Fruit fly (Drosophila melanogaster) whole organism, embryonic: ENCODE results near the gene CG18081.

Source experiments
- B-H2 ChIP-seq: fragments of 200-800 bp; sonication (Bioruptor generic); optimal IDR thresholded peaks from 2 replicates; lab custom pipeline; 2018; ENCODE audit warnings: missing biosample characterization, mild to moderate bottlenecking, missing genetic modification characterization
- C15 ChIP-seq: fragments of 200-800 bp; sonication (Bioruptor generic); IDR thresholded peaks from 3 replicates; pipeline ENCODE4 v1.3.6; 2022; ENCODE audit warnings: missing biosample characterization, missing genetic modification characterization
- CG10147 ChIP-seq: fragments of 200-800 bp; sonication (Bioruptor generic); optimal IDR thresholded peaks from 2 replicates; lab custom pipeline; 2019; ENCODE audit warnings: missing biosample characterization, mild to moderate bottlenecking, missing genetic modification characterization, moderate library complexity
- CG10543 ChIP-seq: fragments of 200-800 bp; sonication (Bioruptor generic); optimal IDR thresholded peaks from 3 replicates; lab custom pipeline; 2017; ENCODE audit warnings: missing biosample characterization, mild to moderate bottlenecking, missing genetic modification characterization, moderate library complexity
- CG11085 ChIP-seq: fragments of 200-800 bp; sonication (Bioruptor generic); IDR thresholded peaks from 2 replicates; pipeline ENCODE4 v1.3.6; 2022; ENCODE audit warnings: missing biosample characterization, missing genetic modification characterization
- CG11504 ChIP-seq: fragments of 200-800 bp; sonication (Bioruptor generic); optimal IDR thresholded peaks from 3 replicates; lab custom pipeline; 2019; ENCODE audit warnings: missing biosample characterization, mild to moderate bottlenecking, missing genetic modification characterization, moderate library complexity
- CG1233 ChIP-seq: fragments of 200-800 bp; sonication (Bioruptor generic); optimal IDR thresholded peaks from 4 replicates; lab custom pipeline; 2018; ENCODE audit warnings: missing biosample characterization, mild to moderate bottlenecking, missing genetic modification characterization
- CG13287 ChIP-seq: fragments of 200-800 bp; sonication (Bioruptor generic); IDR thresholded peaks from 2 replicates; pipeline ENCODE4 v1.3.6; 2022; ENCODE audit warnings: missing biosample characterization, missing genetic modification characterization; ENCODE audit not compliant: partially characterized antibody
- CG13894 ChIP-seq: fragments of 200-800 bp; sonication (Bioruptor generic); optimal IDR thresholded peaks from 3 replicates; lab custom pipeline; 2018; ENCODE audit warnings: missing biosample characterization, mild to moderate bottlenecking, missing genetic modification characterization, moderate library complexity
- CG14667 ChIP-seq: fragments of 200-800 bp; sonication (Bioruptor generic); IDR thresholded peaks from 2 replicates; pipeline ENCODE4 v1.3.6; 2022; ENCODE audit warnings: missing biosample characterization, missing genetic modification characterization
- CG15073 ChIP-seq: fragments of 200-800 bp; sonication (Bioruptor generic); optimal IDR thresholded peaks from 2 replicates; lab custom pipeline; 2016; ENCODE audit warnings: missing biosample characterization, missing genetic modification characterization
- CG15514 ChIP-seq: fragments of 200-800 bp; sonication (Bioruptor generic); optimal IDR thresholded peaks from 3 replicates; lab custom pipeline; 2017; ENCODE audit warnings: missing biosample characterization, missing genetic modification characterization, mild to moderate bottlenecking, moderate library complexity, missing genetic modification reagents
- CG17385 ChIP-seq: fragments of 200-800 bp; sonication (Bioruptor generic); optimal IDR thresholded peaks from 3 replicates; lab custom pipeline; 2018; ENCODE audit warnings: missing biosample characterization, mild to moderate bottlenecking, missing genetic modification characterization
- CG18619 ChIP-seq: fragments of 200-800 bp; sonication (Bioruptor generic); optimal IDR thresholded peaks from 3 replicates; lab custom pipeline; 2017; ENCODE audit warnings: missing biosample characterization, mild to moderate bottlenecking, missing genetic modification characterization
- CG2202 ChIP-seq: fragments of 200-800 bp; sonication (Bioruptor generic); optimal IDR thresholded peaks from 2 replicates; lab custom pipeline; 2018; ENCODE audit warnings: missing biosample characterization, mild to moderate bottlenecking, missing genetic modification characterization
- CG31224 ChIP-seq: fragments of 200-800 bp; sonication (Bioruptor generic); IDR thresholded peaks from 2 replicates; pipeline ENCODE4 v1.3.6; 2022; ENCODE audit warnings: missing biosample characterization, missing genetic modification characterization
- CG34224 ChIP-seq: fragments of 200-800 bp; sonication (Bioruptor generic); IDR thresholded peaks from 3 replicates; pipeline ENCODE4 v1.3.6; 2022; ENCODE audit warnings: missing biosample characterization, missing genetic modification characterization; ENCODE audit not compliant: partially characterized antibody
- CG4707 ChIP-seq: fragments of 200-800 bp; sonication (Bioruptor generic); optimal IDR thresholded peaks from 2 replicates; lab custom pipeline; 2018; ENCODE audit warnings: missing biosample characterization, mild to moderate bottlenecking, missing genetic modification characterization, moderate library complexity
- CG4730 ChIP-seq: fragments of 200-800 bp; sonication (Bioruptor generic); IDR thresholded peaks from 2 replicates; pipeline ENCODE4 v1.3.6; 2022; ENCODE audit warnings: missing biosample characterization, missing genetic modification characterization
- CG6175 ChIP-seq: fragments of 200-800 bp; sonication (Bioruptor generic); IDR thresholded peaks from 3 replicates; pipeline ENCODE4 v1.3.6; 2022; ENCODE audit warnings: missing biosample characterization, missing genetic modification characterization
- CG6689 ChIP-seq: fragments of 200-800 bp; sonication (Bioruptor generic); IDR thresholded peaks from 2 replicates; pipeline ENCODE4 v1.3.6; 2022; ENCODE audit warnings: missing biosample characterization, missing genetic modification characterization
- CG6791 ChIP-seq: fragments of 200-800 bp; sonication (Bioruptor generic); IDR thresholded peaks from 3 replicates; pipeline ENCODE4 v1.3.6; 2022; ENCODE audit warnings: missing biosample characterization, missing genetic modification characterization; ENCODE audit not compliant: partially characterized antibody
- CG7786 ChIP-seq: fragments of 200-800 bp; sonication (Bioruptor generic); optimal IDR thresholded peaks from 2 replicates; lab custom pipeline; 2016; ENCODE audit warnings: missing biosample characterization, missing genetic modification characterization
- CG7928 ChIP-seq: fragments of 200-800 bp; sonication (Bioruptor generic); optimal IDR thresholded peaks from 2 replicates; lab custom pipeline; 2017; ENCODE audit warnings: missing biosample characterization, mild to moderate bottlenecking, missing genetic modification characterization
- CG9609 ChIP-seq: fragments of 200-800 bp; sonication (Bioruptor generic); optimal IDR thresholded peaks from 3 replicates; lab custom pipeline; 2016; ENCODE audit warnings: missing biosample characterization, missing genetic modification characterization
- Dad ChIP-seq: fragments of 200-800 bp; sonication (Bioruptor generic); optimal IDR thresholded peaks from 3 replicates; lab custom pipeline; 2016; ENCODE audit warnings: missing biosample characterization, missing genetic modification characterization
- Deaf1 ChIP-seq: fragments of 200-800 bp; optimal IDR thresholded peaks from 3 replicates; lab custom pipeline; 2019; ENCODE audit warnings: missing biosample characterization, mild to moderate bottlenecking, missing genetic modification characterization, moderate library complexity
- Doc3 ChIP-seq: fragments of 200-800 bp; sonication (Bioruptor generic); IDR thresholded peaks from 3 replicates; pipeline ENCODE4 v1.3.6; 2022; ENCODE audit warnings: missing biosample characterization, missing genetic modification characterization; ENCODE audit not compliant: partially characterized antibody
- Dp ChIP-seq: fragments of 200-800 bp; sonication (Bioruptor generic); optimal IDR thresholded peaks from 2 replicates; lab custom pipeline; 2018; ENCODE audit warnings: missing biosample characterization, mild to moderate bottlenecking, missing genetic modification characterization, moderate library complexity
- Gug ChIP-seq: fragments of 200-800 bp; sonication (Bioruptor generic); IDR thresholded peaks from 4 replicates; pipeline ENCODE4 v1.3.6; 2022; ENCODE audit warnings: missing biosample characterization, missing genetic modification characterization
- HLH54F ChIP-seq: fragments of 200-800 bp; sonication (Bioruptor generic); optimal IDR thresholded peaks from 3 replicates; lab custom pipeline; 2016; ENCODE audit warnings: missing biosample characterization, missing genetic modification characterization
- Hey ChIP-seq: fragments of 200-800 bp; sonication (Bioruptor generic); optimal IDR thresholded peaks from 3 replicates; lab custom pipeline; 2018; ENCODE audit warnings: missing biosample characterization, mild to moderate bottlenecking, missing genetic modification characterization
- Lpt ChIP-seq: fragments of >200 bp; optimal IDR thresholded peaks from 2 replicates; lab custom pipeline; 2018; ENCODE audit warnings: missing biosample characterization, missing genetic modification characterization
- MESR4 ChIP-seq: fragments of 200-800 bp; sonication (Bioruptor generic); optimal IDR thresholded peaks from 2 replicates; lab custom pipeline; 2018; ENCODE audit warnings: missing biosample characterization, mild to moderate bottlenecking, missing genetic modification characterization, moderate library complexity
- NC2α ChIP-seq: fragments of 200-800 bp; sonication (Bioruptor generic); optimal IDR thresholded peaks from 2 replicates; lab custom pipeline; 2016; ENCODE audit warnings: missing biosample characterization, missing genetic modification characterization
- TFAM ChIP-seq: fragments of 200-800 bp; sonication (Bioruptor generic); optimal IDR thresholded peaks from 2 replicates; lab custom pipeline; 2017; ENCODE audit warnings: missing biosample characterization, missing genetic modification characterization, inconsistent platforms
- ap ChIP-seq: fragments of 200-800 bp; sonication (Bioruptor generic); IDR thresholded peaks from 2 replicates; pipeline ENCODE4 v1.3.6; 2022; ENCODE audit warnings: missing biosample characterization, missing genetic modification characterization
- bsh ChIP-seq, 2 experiments: fragments of 200-800 bp; sonication (Bioruptor generic); optimal IDR thresholded peaks; 2 replicates each; lab custom pipeline; 2017 to 2018; ENCODE audit warnings: mild to moderate bottlenecking in 2 of 2, missing biosample characterization in 2 of 2, missing genetic modification characterization in 2 of 2, moderate library complexity in 1 of 2
- caup ChIP-seq: fragments of 200-800 bp; sonication (Bioruptor generic); optimal IDR thresholded peaks from 3 replicates; lab custom pipeline; 2017; ENCODE audit warnings: missing biosample characterization, mild to moderate bottlenecking, missing genetic modification characterization, moderate library complexity; ENCODE audit not compliant: severe bottlenecking
- crc ChIP-seq: fragments of 200-800 bp; sonication (Bioruptor generic); optimal IDR thresholded peaks from 2 replicates; lab custom pipeline; 2016; ENCODE audit warnings: missing biosample characterization, missing genetic modification characterization
- crol ChIP-seq: fragments of 200-800 bp; sonication (Bioruptor generic); IDR thresholded peaks from 2 replicates; pipeline ENCODE4 v1.3.6; 2022; ENCODE audit warnings: missing biosample characterization, missing genetic modification characterization
- cwo ChIP-seq: fragments of 200-800 bp; sonication (Bioruptor generic); optimal IDR thresholded peaks from 3 replicates; lab custom pipeline; 2017; ENCODE audit warnings: missing biosample characterization, missing genetic modification characterization, mild to moderate bottlenecking, moderate library complexity, missing genetic modification reagents
- mam ChIP-seq: fragments of 200-800 bp; sonication (Bioruptor generic); optimal IDR thresholded peaks from 3 replicates; lab custom pipeline; 2016; ENCODE audit warnings: missing biosample characterization, missing genetic modification characterization
- nom ChIP-seq: fragments of 200-800 bp; sonication (Bioruptor generic); optimal IDR thresholded peaks from 2 replicates; lab custom pipeline; 2017; ENCODE audit warnings: missing biosample characterization, missing genetic modification characterization, mild to moderate bottlenecking, moderate library complexity, missing genetic modification reagents
- odd ChIP-seq: fragments of 200-800 bp; sonication (Bioruptor generic); optimal IDR thresholded peaks from 2 replicates; lab custom pipeline; 2017; ENCODE audit warnings: missing biosample characterization, mild to moderate bottlenecking, missing genetic modification characterization
- pfk ChIP-seq: fragments of 200-800 bp; sonication (Bioruptor generic); optimal IDR thresholded peaks from 2 replicates; lab custom pipeline; 2018; ENCODE audit warnings: missing biosample characterization, mild to moderate bottlenecking, missing genetic modification characterization, moderate library complexity
- phol ChIP-seq: fragments of 200-800 bp; sonication (Bioruptor generic); optimal IDR thresholded peaks from 3 replicates; lab custom pipeline; 2018; ENCODE audit warnings: missing biosample characterization, mild to moderate bottlenecking, missing genetic modification characterization, moderate library complexity
- pita ChIP-seq: fragments of 200-800 bp; sonication (Bioruptor generic); optimal IDR thresholded peaks from 2 replicates; lab custom pipeline; 2017; ENCODE audit warnings: missing biosample characterization, mild to moderate bottlenecking, missing genetic modification characterization
- so ChIP-seq: fragments of 200-800 bp; sonication (Bioruptor generic); IDR thresholded peaks from 3 replicates; pipeline ENCODE4 v1.3.6; 2022; ENCODE audit warnings: missing biosample characterization, missing genetic modification characterization
- twi ChIP-seq: fragments of 200-800 bp; optimal IDR thresholded peaks from 2 replicates; lab custom pipeline; 2019; ENCODE audit warnings: missing biosample characterization, mild to moderate bottlenecking, missing genetic modification characterization, moderate library complexity
- vnd ChIP-seq: fragments of 200-800 bp; sonication (Bioruptor generic); IDR thresholded peaks from 3 replicates; pipeline ENCODE4 v1.3.6; 2022; ENCODE audit warnings: missing biosample characterization, missing genetic modification characterization; ENCODE audit not compliant: partially characterized antibody

Gene CG18081

DNA sequence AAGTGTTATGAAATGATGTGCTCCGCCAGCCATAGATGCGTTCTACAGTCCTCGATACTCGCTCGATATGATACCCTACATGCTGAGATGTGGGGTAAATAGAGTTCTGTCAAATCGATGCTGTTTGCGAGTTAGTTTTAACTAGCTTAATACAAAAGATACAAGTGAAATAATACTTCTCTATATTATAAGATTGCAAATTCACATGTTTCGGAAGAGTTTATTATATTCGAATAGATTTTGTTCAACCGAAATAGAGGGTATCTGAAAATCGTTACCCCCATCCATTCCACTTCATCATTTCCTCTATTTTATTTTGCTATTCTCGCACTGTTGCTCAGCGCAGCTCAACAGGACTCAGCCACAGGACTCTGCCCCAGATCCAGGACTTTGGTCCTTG lies 40.9 kb downstream of the CG18081 start (continued):
- TF ChIP-seq Dad (GFP tag; lab: Kevin White, UChicago) (no peak), Lpt (GFP tag; lab: Kevin White, UChicago) (no peak), CG31224 (GFP tag; lab: Robert Waterston, UW) (no peak), Dp (GFP tag; lab: Kevin White, UChicago) (no peak), pfk (GFP tag; lab: Kevin White, UChicago) (no peak), CG6175 (GFP tag; lab: Robert Waterston, UW) (no peak), HLH54F (GFP tag; lab: Kevin White, UChicago) (no peak), CG15073 (GFP tag; lab: Kevin White, UChicago) (no peak), NC2α (no peak), CG6689 (GFP tag; lab: Robert Waterston, UW) (peak; percentile 24; the same call in 1 of the 2 replicates), Gug (GFP tag; lab: Robert Waterston, UW) (no peak), nom (GFP tag; lab: Kevin White, UChicago) (no peak), CG7786 (peak; percentile 26), C15 (GFP tag; lab: Robert Waterston, UW) (no peak), ap (GFP tag; lab: Robert Waterston, UW) (no peak), CG9609 (GFP tag; lab: Kevin White, UChicago) (no peak), phol (no peak), CG7928 (GFP tag; lab: Kevin White, UChicago) (no peak), CG11085 (GFP tag; lab: Robert Waterston, UW) (no peak), vnd (no peak), CG2202 (peak; percentile 35), Hey (tag; lab: Kevin White, UChicago) (no peak), CG18619 (no peak), Deaf1 (tag; lab: Kevin White, UChicago) (no peak), B-H2 (GFP tag; lab: Kevin White, UChicago) (no peak), caup (peak; percentile 0), CG4730 (GFP tag; lab: Robert Waterston, UW) (no peak), crol (GFP tag; lab: Robert Waterston, UW) (no peak), CG10147 (GFP tag; lab: Kevin White, UChicago) (no peak), twi (tag; lab: Kevin White, UChicago) (peak; percentile 18), TFAM (no peak), cwo (GFP tag; lab: Kevin White, UChicago) (no peak), MESR4 (GFP tag; lab: Kevin White, UChicago) (no peak), CG34224 (no peak), odd (no peak), CG15514 (GFP tag; lab: Kevin White, UChicago) (no peak), CG13287 (GFP tag; lab: Robert Waterston, UW) (no peak), so (GFP tag; lab: Robert Waterston, UW) (no peak; the same call in 2 of the 3 replicates), CG11504 (tag; lab: Kevin White, UChicago) (peak; percentile 54), CG6791 (GFP tag; lab: Robert Waterston, UW) (no peak), Doc3 (GFP tag; lab: Robert Waterston, UW) (no peak), CG10543 (no peak), CG4707 (GFP tag; lab: Kevin White, UChicago) (no peak), CG1233 (GFP tag; lab: Kevin White, UChicago) (no peak), CG14667 (GFP tag; lab: Robert Waterston, UW) (no peak), mam (GFP tag; lab: Kevin White, UChicago) (no peak), crc (GFP tag; lab: Kevin White, UChicago) (no peak), pita (GFP tag; lab: Kevin White, UChicago) (no peak), bsh (GFP tag; optimal IDR thresholded peaks at IDR 0.05; lab: Kevin White, UChicago) (peak in 1 of 2 experiments; percentile 56), CG13894 (no peak), CG17385 (GFP tag; lab: Kevin White, UChicago) (no peak)
